Fruit fly (Drosophila melanogaster): Measurements from ENCODE around the gene Hr78.

dm6 chr3L:21523059-21523836 lies 26.0 kb upstream of the Hr78 start, which contains the start of gene CG7611:
- TF ChIP-seq CG13204 (GFP tag; optimal IDR thresholded peaks at IDR 0.05) (no peak), D1 (tag; optimal IDR thresholded peaks at IDR 0.05) (no peak), Ets98B (GFP tag; IDR thresholded peaks at IDR 0.05) (no peak), gl (tag; optimal IDR thresholded peaks at IDR 0.05) (no peak), CG32121 (GFP tag; IDR thresholded peaks at IDR 0.05) (no peak), CG17806 (tag; optimal IDR thresholded peaks at IDR 0.05) (no peak), CG4496 (GFP tag; IDR thresholded peaks at IDR 0.05) (no peak; the same call in 2 of the 3 replicates), CG14655 (GFP tag; optimal IDR thresholded peaks at IDR 0.05) (no peak), CG12605 (GFP tag; IDR thresholded peaks at IDR 0.05) (no peak), EcR (GFP tag; optimal IDR thresholded peaks at IDR 0.05) (peak; percentile 15)

Data from whole organism, pupa.